Worm (Caenorhabditis elegans): ENCODE measurements around the gene dyf-19.

The dyf-19 gene

DNA sequence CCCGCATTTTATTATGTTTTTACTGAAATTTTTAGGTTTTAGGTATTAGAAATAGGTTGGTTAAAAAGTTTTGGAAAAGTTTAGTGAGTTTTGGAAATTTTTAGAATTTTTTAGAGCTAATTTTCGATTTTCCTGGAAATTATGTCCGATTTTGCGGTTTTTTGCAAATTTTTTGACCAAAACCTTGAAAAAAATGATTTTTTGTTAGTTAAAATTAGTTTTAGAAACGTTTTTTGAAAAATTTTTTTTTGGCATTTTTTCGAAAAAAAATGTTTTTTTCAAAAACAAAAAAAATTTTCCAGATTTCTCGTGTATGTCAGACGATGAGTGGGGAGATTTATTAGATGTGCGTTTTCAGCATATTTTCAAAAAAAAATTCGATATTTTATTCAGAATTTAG, at the start of gene dyf-19:
Gene dyf-19, plus strand, starts transcription at position 301 of the 400 bp plus-strand sequence.
- TF ChIP-seq zip-5 (tag; optimal IDR thresholded peaks at IDR 0.05) (no peak), ceh-19 (GFP tag; optimal IDR thresholded peaks at IDR 0.05) (no peak), ceh-6 (GFP tag; optimal IDR thresholded peaks at IDR 0.05) (no peak), ceh-24 (tag; optimal IDR thresholded peaks at IDR 0.05) (no peak), ets-4 (tag; optimal IDR thresholded peaks at IDR 0.05) (no peak), lin-11 (tag; optimal IDR thresholded peaks at IDR 0.05) (no peak), tbx-7 (tag; optimal IDR thresholded peaks at IDR 0.05) (no peak), K02D7.2 (tag; optimal IDR thresholded peaks at IDR 0.05) (no peak), pros-1 (tag; optimal IDR thresholded peaks at IDR 0.05) (no peak), odd-2 (tag; optimal IDR thresholded peaks at IDR 0.05) (no peak), pat-9 (tag; optimal IDR thresholded peaks at IDR 0.05) (no peak), npax-4 (tag; optimal IDR thresholded peaks at IDR 0.05) (no peak), ceh-31 (tag; optimal IDR thresholded peaks at IDR 0.05) (no peak), hlh-13 (GFP tag; optimal IDR thresholded peaks at IDR 0.05) (no peak)

DNA sequence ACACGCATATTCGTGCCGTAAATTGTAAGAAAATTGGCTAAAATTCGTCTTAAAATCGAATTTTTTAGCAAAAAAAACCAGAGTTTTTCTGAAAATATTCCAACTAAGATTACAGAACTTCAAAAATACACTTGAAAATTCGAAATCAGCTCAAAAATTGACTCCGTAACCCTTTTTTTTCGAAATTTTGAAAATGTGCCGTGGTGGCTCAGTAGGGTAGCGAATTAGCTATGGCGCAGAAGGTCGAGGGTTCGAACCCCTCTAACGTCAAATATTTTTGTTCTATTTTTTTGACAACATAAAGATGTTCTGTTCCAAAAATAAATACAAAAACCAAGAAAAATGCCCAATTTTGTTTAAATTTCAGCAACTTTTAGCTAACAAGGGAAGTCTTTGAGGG, 45.3 kb upstream of the dyf-19 start:
- TF ChIP-seq hlh-30 (tag; optimal IDR thresholded peaks at IDR 0.05; ENCODE audit: insufficient read depth) = no peak
- no peak for TF ChIP-seq F13H6.1 (tag; optimal IDR thresholded peaks at IDR 0.05)
- no peak for TF ChIP-seq fkh-10 (GFP tag; optimal IDR thresholded peaks at IDR 0.05)
- no peak for TF ChIP-seq ceh-22 (tag; optimal IDR thresholded peaks at IDR 0.05)
- no peak for TF ChIP-seq fax-1 (tag; optimal IDR thresholded peaks at IDR 0.05)
- TF ChIP-seq pqm-1 (tag; optimal IDR thresholded peaks at IDR 0.05) = no peak
- no peak for TF ChIP-seq ceh-31 (tag; optimal IDR thresholded peaks at IDR 0.05)
- no peak for TF ChIP-seq sox-4 (tag; optimal IDR thresholded peaks at IDR 0.05)
- TF ChIP-seq dve-1 (tag; optimal IDR thresholded peaks at IDR 0.05) = no peak
- TF ChIP-seq ama-1 (optimal IDR thresholded peaks at IDR 0.05) = no peak
- TF ChIP-seq rnt-1 (tag; optimal IDR thresholded peaks at IDR 0.05) = no peak
- TF ChIP-seq C38D4.7 (GFP tag; optimal IDR thresholded peaks at IDR 0.05) = no peak
- no peak for TF ChIP-seq npax-4 (tag; optimal IDR thresholded peaks at IDR 0.05)
- no peak for TF ChIP-seq ttx-3 (tag; optimal IDR thresholded peaks at IDR 0.05)
- no peak for TF ChIP-seq pros-1 (tag; optimal IDR thresholded peaks at IDR 0.05)
- TF ChIP-seq ceh-2 (tag; optimal IDR thresholded peaks at IDR 0.05) = no peak
- TF ChIP-seq ceh-34 (tag; optimal IDR thresholded peaks at IDR 0.05) = no peak
- no peak for TF ChIP-seq madf-2 (tag; optimal IDR thresholded peaks at IDR 0.05)
- TF ChIP-seq nhr-232 (tag; optimal IDR thresholded peaks at IDR 0.05) = no peak
- TF ChIP-seq ceh-24 (tag; optimal IDR thresholded peaks at IDR 0.05) = no peak

DNA sequence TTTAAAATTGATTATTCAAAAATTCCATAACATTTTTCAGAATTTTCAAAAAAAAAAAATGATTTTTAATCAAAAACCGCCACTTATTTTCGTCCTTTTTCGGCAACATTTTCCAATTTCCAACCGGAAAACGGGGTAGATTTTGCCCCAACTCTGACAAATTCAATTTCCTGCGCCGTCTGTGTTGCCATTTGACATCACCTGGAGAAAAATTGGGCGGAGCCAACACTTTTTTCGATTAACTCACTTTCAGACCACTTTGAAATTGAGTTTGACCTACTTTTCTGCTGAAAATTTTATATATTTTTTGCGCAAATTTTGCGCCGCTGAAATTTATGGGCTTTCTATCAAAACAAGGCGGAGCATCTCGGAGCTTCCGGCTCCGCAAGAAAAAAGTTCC, 42.6 kb upstream of the dyf-19 start:
- TF ChIP-seq ceh-2 (tag; optimal IDR thresholded peaks at IDR 0.05) = no peak
- no peak for TF ChIP-seq C38D4.7 (GFP tag; optimal IDR thresholded peaks at IDR 0.05)
- no peak for TF ChIP-seq fkh-6 (tag; optimal IDR thresholded peaks at IDR 0.05)
- no peak for TF ChIP-seq pax-1 (tag; optimal IDR thresholded peaks at IDR 0.05)

DNA sequence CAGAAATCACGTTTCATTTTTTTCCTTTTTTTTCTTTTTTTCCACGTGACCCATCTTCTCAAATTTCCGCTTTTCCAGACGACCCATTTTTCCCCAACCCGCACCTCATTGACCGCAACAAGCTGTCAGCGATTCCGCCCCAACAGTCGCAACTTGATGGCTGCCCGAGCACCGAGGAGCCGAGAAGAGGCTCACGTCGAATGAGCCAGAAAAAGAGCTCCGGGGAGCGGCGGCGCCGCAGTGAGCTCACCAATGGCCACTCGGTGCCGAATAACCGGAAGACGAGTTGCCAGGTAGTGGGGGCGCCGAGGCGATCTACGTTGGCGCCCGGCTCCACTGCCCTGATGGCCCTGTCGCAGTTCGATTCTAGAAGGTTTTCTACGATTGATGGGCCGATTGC, 34.0 kb upstream of the dyf-19 start:
- no peak for TF ChIP-seq hlh-30 (tag; optimal IDR thresholded peaks at IDR 0.05; ENCODE audit: insufficient read depth)
- peak; percentile 79 for TF ChIP-seq elt-4 (tag; optimal IDR thresholded peaks at IDR 0.05)
- TF ChIP-seq hlh-6 (tag; optimal IDR thresholded peaks at IDR 0.05) = peak; percentile 8
- TF ChIP-seq K02D7.2 (tag; optimal IDR thresholded peaks at IDR 0.05) = no peak
- TF ChIP-seq tbx-2 (tag; optimal IDR thresholded peaks at IDR 0.05) = no peak
- TF ChIP-seq unc-42 (tag; optimal IDR thresholded peaks at IDR 0.05) = no peak

DNA sequence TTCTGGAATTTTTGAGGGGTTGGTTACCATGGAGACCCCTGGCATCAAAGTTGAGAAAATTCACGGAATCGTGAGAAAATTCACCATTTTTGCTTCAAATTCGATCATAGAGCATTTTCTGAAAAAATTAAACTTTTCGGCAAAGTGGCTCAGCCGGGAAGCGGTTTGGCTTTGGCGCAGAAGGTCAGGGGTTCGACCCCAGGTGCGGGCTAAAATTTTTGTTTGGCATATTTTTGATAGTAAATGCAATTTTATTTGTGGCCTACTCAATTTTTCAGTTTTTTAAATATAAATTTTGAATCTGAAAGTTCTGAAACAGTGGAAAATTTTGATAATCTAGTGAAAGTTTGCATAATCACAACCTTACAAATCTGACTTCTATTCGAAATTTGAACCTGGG, 25.8 kb upstream of the dyf-19 start:
- TF ChIP-seq unc-3 (GFP tag; conservative IDR thresholded peaks at IDR 0.05) (no peak), unc-3 (tag; optimal IDR thresholded peaks at IDR 0.05) (no peak), elt-2 (tag; optimal IDR thresholded peaks at IDR 0.05) (no peak), elt-4 (tag; optimal IDR thresholded peaks at IDR 0.05) (no peak), ttx-3 (tag; optimal IDR thresholded peaks at IDR 0.05) (no peak), ztf-16 (tag; optimal IDR thresholded peaks at IDR 0.05) (no peak), K02D7.2 (tag; optimal IDR thresholded peaks at IDR 0.05) (no peak), ceh-45 (GFP tag; IDR thresholded peaks at IDR 0.05) (no peak), sox-2 (GFP tag; IDR thresholded peaks at IDR 0.05) (no peak), ceh-48 (tag; optimal IDR thresholded peaks at IDR 0.05) (no peak), che-1 (tag; optimal IDR thresholded peaks at IDR 0.05) (no peak), ceh-18 (tag; optimal IDR thresholded peaks at IDR 0.05) (no peak), sdc-2 (tag; optimal IDR thresholded peaks at IDR 0.05) (no peak), madf-2 (tag; optimal IDR thresholded peaks at IDR 0.05) (no peak), ahr-1 (tag; optimal IDR thresholded peaks at IDR 0.05) (no peak), ceh-34 (tag; optimal IDR thresholded peaks at IDR 0.05) (no peak), T23F11.4 (GFP tag; optimal IDR thresholded peaks at IDR 0.05) (no peak), nhr-232 (tag; optimal IDR thresholded peaks at IDR 0.05) (no peak)

Data from whole organism, late embryonic.